Fruit fly (Drosophila melanogaster) whole organism, embryonic: ENCODE measurements around the gene Rpp30.

ENCODE experiments used
- CG10274 ChIP-seq: fragments of 200-800 bp; sonication (Bioruptor generic); optimal IDR thresholded peaks from 3 replicates; lab custom pipeline; 2017; ENCODE audit warnings: missing biosample characterization, mild to moderate bottlenecking, missing genetic modification characterization
- CG17385 ChIP-seq: fragments of 200-800 bp; sonication (Bioruptor generic); optimal IDR thresholded peaks from 3 replicates; lab custom pipeline; 2018; ENCODE audit warnings: missing biosample characterization, mild to moderate bottlenecking, missing genetic modification characterization
- CG2202 ChIP-seq: fragments of 200-800 bp; sonication (Bioruptor generic); optimal IDR thresholded peaks from 2 replicates; lab custom pipeline; 2018; ENCODE audit warnings: missing biosample characterization, mild to moderate bottlenecking, missing genetic modification characterization
- CG6654 ChIP-seq: fragments of 200-800 bp; sonication (Bioruptor generic); optimal IDR thresholded peaks from 2 replicates; lab custom pipeline; 2017; ENCODE audit warnings: missing biosample characterization, mild to moderate bottlenecking, missing genetic modification characterization
- Dfd ChIP-seq, 2 experiments: fragments of >200 bp; optimal IDR thresholded peaks; 2 replicates each; lab custom pipeline; 2017; ENCODE audit warnings: missing biosample characterization in 2 of 2, missing genetic modification characterization in 2 of 2
- jigr1 ChIP-seq: fragments of 200-800 bp; sonication (Bioruptor generic); IDR thresholded peaks from 3 replicates; pipeline ENCODE4 v1.3.6; 2022; ENCODE audit warnings: missing biosample characterization, missing genetic modification characterization
- knrl ChIP-seq: fragments of 200-800 bp; sonication (Bioruptor generic); IDR thresholded peaks from 3 replicates; pipeline ENCODE4 v1.3.6; 2022; ENCODE audit warnings: missing biosample characterization, missing genetic modification characterization; ENCODE audit not compliant: partially characterized antibody
- sqz ChIP-seq: fragments of 200-800 bp; sonication (Bioruptor generic); optimal IDR thresholded peaks from 3 replicates; lab custom pipeline; 2018; ENCODE audit warnings: missing biosample characterization, mild to moderate bottlenecking, missing genetic modification characterization
- unc-4 ChIP-seq: fragments of 200-800 bp; sonication (Bioruptor generic); IDR thresholded peaks from 2 replicates; pipeline ENCODE4 v1.3.6; 2022; ENCODE audit warnings: missing biosample characterization, missing genetic modification characterization; ENCODE audit not compliant: partially characterized antibody

DNA sequence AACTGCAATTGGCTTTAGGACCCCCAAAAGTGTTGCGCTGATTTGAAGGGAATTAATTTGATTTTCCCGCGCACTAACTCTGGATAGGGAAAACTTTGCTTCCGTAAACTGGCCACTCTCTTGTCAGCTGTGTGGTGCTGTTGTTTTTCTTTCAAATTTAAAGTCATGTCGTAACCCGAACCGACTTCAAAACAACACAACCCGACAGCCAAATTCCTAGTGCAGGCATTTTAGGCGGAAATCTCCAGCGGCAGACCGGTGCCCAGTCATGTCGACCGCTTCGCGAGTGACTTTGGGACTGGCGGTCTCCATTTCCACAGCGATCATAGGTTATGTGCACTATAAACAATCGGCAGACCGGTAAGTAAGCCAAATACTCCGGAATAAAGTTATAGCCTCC is 40.1 kb upstream of the Rpp30 start, which contains the start of gene CG11562:
- no peak for TF ChIP-seq CG2202 (tag; lab: Kevin White, UChicago)
- TF ChIP-seq CG10274 (GFP tag; lab: Kevin White, UChicago): no peak
- TF ChIP-seq sqz (GFP tag; lab: Kevin White, UChicago): no peak
- TF ChIP-seq Dfd (GFP tag; optimal IDR thresholded peaks at IDR 0.05; lab: Kevin White, UChicago): no peak
- no peak for TF ChIP-seq CG6654 (GFP tag; lab: Kevin White, UChicago)
- no peak for TF ChIP-seq CG17385 (GFP tag; lab: Kevin White, UChicago)
- TF ChIP-seq knrl: no peak
- no peak for TF ChIP-seq unc-4 (GFP tag; lab: Robert Waterston, UW)
- no peak for TF ChIP-seq jigr1
